Worm (Caenorhabditis elegans) whole organism, mixed stage, embryonic: ENCODE measurements around the gene rde-4.

Experiments used
- hlh-1 ChIP-seq: fragments of 150-350 bp; optimal IDR thresholded peaks from 2 replicates; lab custom pipeline; 2014; ENCODE audit warnings: missing biosample characterization, missing genetic modification reagents, missing genetic modification characterization
- nhr-28 ChIP-seq: fragments of 150-350 bp; optimal IDR thresholded peaks from 2 replicates; lab custom pipeline; 2014; ENCODE audit warnings: missing biosample characterization, missing genetic modification characterization
- pha-4 ChIP-seq: fragments of 150-350 bp; optimal IDR thresholded peaks from 2 replicates; lab custom pipeline; 2018; ENCODE audit warnings: missing biosample characterization, missing genetic modification reagents, missing genetic modification characterization

DNA sequence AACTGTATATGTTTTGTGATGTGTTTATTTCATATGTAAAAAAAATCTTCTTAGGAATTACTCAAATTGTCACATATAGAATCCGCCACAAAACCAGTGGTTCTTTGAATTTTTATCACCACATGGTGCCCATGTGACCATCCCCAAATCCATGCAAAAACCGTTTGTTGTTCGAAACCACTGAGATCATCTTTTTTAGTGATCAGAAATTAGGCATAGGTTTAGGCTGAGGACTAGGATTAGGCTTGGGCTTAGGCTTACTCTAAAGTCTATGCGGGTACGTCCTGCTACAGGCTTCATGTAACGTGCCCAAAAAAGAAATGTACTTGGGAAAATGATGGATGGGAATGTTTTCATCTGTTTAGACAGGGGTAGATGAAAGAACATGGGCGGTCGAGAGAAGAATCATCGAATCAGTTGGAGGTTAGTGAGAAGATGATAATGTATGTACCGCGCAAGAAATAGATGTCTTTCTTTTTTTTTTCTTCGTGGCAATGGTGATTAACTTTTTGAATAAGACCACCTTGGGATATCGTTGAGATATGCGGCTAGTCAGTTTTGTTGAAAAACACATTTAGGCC is 17.9 kb upstream of the rde-4 start:
- TF ChIP-seq hlh-1 (tag; lab: Kevin White, UChicago) (no peak), nhr-28 (tag; lab: Kevin White, UChicago) (no peak), pha-4 (tag; lab: Kevin White, UChicago) (no peak)
